Comparison of ENCODE assay signal across 1 fruit fly cellular context in genomic region chr3R:14708948-14709385, dm6.
TF ChIP-seq lines count a peak whose summit lies in the region.

No protein-coding gene starts in this region.

TF ChIP-seq in whole organism, embryonic, 481 proteins besides CTCF, POLR2A, EP300 and RAD21 (continued from another document):
- TF ChIP-seq CG7963 (GFP tag; IDR thresholded peaks at IDR 0.05; lab: Robert Waterston, UW; ENCODE audit: partially characterized antibody), result no peak
- TF ChIP-seq sob (GFP tag; IDR thresholded peaks at IDR 0.05; lab: Robert Waterston, UW), result no peak
- TF ChIP-seq CG5180 (GFP tag; optimal IDR thresholded peaks at IDR 0.05; lab: Kevin White, UChicago), result no peak
- TF ChIP-seq gsb-n (tag; optimal IDR thresholded peaks at IDR 0.05; lab: Kevin White, UChicago), result no peak
- no peak for TF ChIP-seq ab (GFP tag; optimal IDR thresholded peaks at IDR 0.05; lab: Kevin White, UChicago)
- TF ChIP-seq pb (GFP tag; optimal IDR thresholded peaks at IDR 0.05; lab: Kevin White, UChicago), result no peak
- TF ChIP-seq usp (GFP tag; optimal IDR thresholded peaks at IDR 0.05; lab: Kevin White, UChicago), result no peak
- TF ChIP-seq klu (GFP tag; IDR thresholded peaks at IDR 0.05; lab: Robert Waterston, UW), result no peak
- no peak for TF ChIP-seq HHEX (GFP tag; optimal IDR thresholded peaks at IDR 0.05; lab: Kevin White, UChicago)
- TF ChIP-seq lov (optimal IDR thresholded peaks at IDR 0.05; lab: Kevin White, UChicago), result no peak
- TF ChIP-seq lov (GFP tag; IDR thresholded peaks at IDR 0.05; lab: Robert Waterston, UW), result no peak
- TF ChIP-seq hb (GFP tag; IDR thresholded peaks at IDR 0.05; lab: Robert Waterston, UW; ENCODE audit: partially characterized antibody), result no peak
- TF ChIP-seq CG14667 (GFP tag; IDR thresholded peaks at IDR 0.05; lab: Robert Waterston, UW), result no peak
- TF ChIP-seq CG14860 (GFP tag; IDR thresholded peaks at IDR 0.05; lab: Robert Waterston, UW; ENCODE audit: partially characterized antibody), result no peak
- TF ChIP-seq Dip3 (GFP tag; optimal IDR thresholded peaks at IDR 0.05; lab: Kevin White, UChicago), result no peak
- no peak for TF ChIP-seq gem (tag; optimal IDR thresholded peaks at IDR 0.05; lab: Kevin White, UChicago)
- TF ChIP-seq zen2 (GFP tag; IDR thresholded peaks at IDR 0.05; lab: Robert Waterston, UW; ENCODE audit: partially characterized antibody), result no peak
- no peak for TF ChIP-seq HLHmδ (GFP tag; optimal IDR thresholded peaks at IDR 0.05; lab: Kevin White, UChicago)
- no peak for TF ChIP-seq Sry-δ (GFP tag; optimal IDR thresholded peaks at IDR 0.05; lab: Kevin White, UChicago)
- TF ChIP-seq phol (tag; optimal IDR thresholded peaks at IDR 0.05; lab: Kevin White, UChicago), result no peak
- TF ChIP-seq rib (GFP tag; IDR thresholded peaks at IDR 0.05; lab: Robert Waterston, UW), result no peak
- no peak for TF ChIP-seq HLH4C (GFP tag; IDR thresholded peaks at IDR 0.05; lab: Robert Waterston, UW; ENCODE audit: partially characterized antibody)
- TF ChIP-seq Ptx1 (GFP tag; IDR thresholded peaks at IDR 0.05; lab: Robert Waterston, UW), result no peak
- TF ChIP-seq Eip74EF (GFP tag; optimal IDR thresholded peaks at IDR 0.05; lab: Kevin White, UChicago), result peak in 1 of 2 experiments; percentile 36
- no peak for TF ChIP-seq CG10321 (GFP tag; IDR thresholded peaks at IDR 0.05; lab: Robert Waterston, UW)
- TF ChIP-seq slbo (GFP tag; IDR thresholded peaks at IDR 0.05; lab: Robert Waterston, UW), result no peak
- no peak for TF ChIP-seq cad (GFP tag; optimal IDR thresholded peaks at IDR 0.05; lab: Kevin White, UChicago)
- no peak for TF ChIP-seq fu2 (GFP tag; optimal IDR thresholded peaks at IDR 0.05; lab: Kevin White, UChicago)
- no peak for TF ChIP-seq CG9932 (GFP tag; IDR thresholded peaks at IDR 0.05; lab: Robert Waterston, UW)
- TF ChIP-seq CG3995 (GFP tag; optimal IDR thresholded peaks at IDR 0.05; lab: Kevin White, UChicago), result no peak
- no peak for TF ChIP-seq cas (GFP tag; IDR thresholded peaks at IDR 0.05; lab: Robert Waterston, UW)
- no peak for TF ChIP-seq CG17802 (tag; optimal IDR thresholded peaks at IDR 0.05; lab: Kevin White, UChicago)
- no peak for TF ChIP-seq CG17361 (GFP tag; IDR thresholded peaks at IDR 0.05; lab: Robert Waterston, UW)
- TF ChIP-seq CG14014 (GFP tag; IDR thresholded peaks at IDR 0.05; lab: Robert Waterston, UW), result no peak
- TF ChIP-seq aop (GFP tag; IDR thresholded peaks at IDR 0.05; lab: Robert Waterston, UW), result no peak
- TF ChIP-seq CG11093 (GFP tag; IDR thresholded peaks at IDR 0.05; lab: Robert Waterston, UW), result no peak
- no peak for TF ChIP-seq CG9876 (GFP tag; optimal IDR thresholded peaks at IDR 0.05; lab: Kevin White, UChicago)
- no peak for TF ChIP-seq CG8290 (GFP tag; optimal IDR thresholded peaks at IDR 0.05; lab: Kevin White, UChicago)
- TF ChIP-seq CG8290 (tag; optimal IDR thresholded peaks at IDR 0.05; lab: Kevin White, UChicago), result peak in 1 of 2 experiments; percentile 11
- no peak for TF ChIP-seq pum (GFP tag; optimal IDR thresholded peaks at IDR 0.05; lab: Kevin White, UChicago)
- TF ChIP-seq CG4617 (GFP tag; optimal IDR thresholded peaks at IDR 0.05; lab: Kevin White, UChicago; ENCODE audit: borderline replicate concordance), result no peak
- no peak for TF ChIP-seq CG33557 (GFP tag; optimal IDR thresholded peaks at IDR 0.05; lab: Kevin White, UChicago)
- TF ChIP-seq CG13424 (tag; optimal IDR thresholded peaks at IDR 0.05; lab: Kevin White, UChicago), result no peak
- no peak for TF ChIP-seq nom (GFP tag; optimal IDR thresholded peaks at IDR 0.05; lab: Kevin White, UChicago)
- no peak for TF ChIP-seq CG31224 (GFP tag; IDR thresholded peaks at IDR 0.05; lab: Robert Waterston, UW)
- TF ChIP-seq Ravus (GFP tag; IDR thresholded peaks at IDR 0.05; lab: Robert Waterston, UW), result no peak
- no peak for TF ChIP-seq MTF-1 (GFP tag; optimal IDR thresholded peaks at IDR 0.05; lab: Kevin White, UChicago; ENCODE audit: borderline replicate concordance)
- TF ChIP-seq dm (GFP tag; optimal IDR thresholded peaks at IDR 0.05; lab: Kevin White, UChicago), result no peak
- no peak for TF ChIP-seq CG10431 (GFP tag; optimal IDR thresholded peaks at IDR 0.05; lab: Kevin White, UChicago)
- no peak for TF ChIP-seq Meics (GFP tag; optimal IDR thresholded peaks at IDR 0.05; lab: Kevin White, UChicago)
- TF ChIP-seq CG1792 (GFP tag; optimal IDR thresholded peaks at IDR 0.05; lab: Kevin White, UChicago), result no peak
- peak; percentile 36 for TF ChIP-seq CG17568 (GFP tag; optimal IDR thresholded peaks at IDR 0.05; lab: Kevin White, UChicago)
- TF ChIP-seq NK7.1 (GFP tag; optimal IDR thresholded peaks at IDR 0.05; lab: Kevin White, UChicago), result no peak
- no peak for TF ChIP-seq CG6791 (GFP tag; IDR thresholded peaks at IDR 0.05; lab: Robert Waterston, UW; ENCODE audit: partially characterized antibody)
- TF ChIP-seq gro (GFP tag; optimal IDR thresholded peaks at IDR 0.05; lab: Kevin White, UChicago), result no peak
- TF ChIP-seq CG6654 (GFP tag; optimal IDR thresholded peaks at IDR 0.05; lab: Kevin White, UChicago), result no peak
- no peak for TF ChIP-seq toy (GFP tag; IDR thresholded peaks at IDR 0.05; lab: Robert Waterston, UW)
- peak; percentile 46 for TF ChIP-seq CG10543 (GFP tag; optimal IDR thresholded peaks at IDR 0.05; lab: Kevin White, UChicago)
- TF ChIP-seq Spps (tag; optimal IDR thresholded peaks at IDR 0.05; lab: Kevin White, UChicago), result no peak
- peak in 1 of 2 experiments; percentile 78 for TF ChIP-seq eve (GFP tag; optimal IDR thresholded peaks at IDR 0.05; lab: Kevin White, UChicago)
- no peak for TF ChIP-seq CG34224 (GFP tag; IDR thresholded peaks at IDR 0.05; lab: Robert Waterston, UW; ENCODE audit: partially characterized antibody)
- no peak for TF ChIP-seq Awh (GFP tag; IDR thresholded peaks at IDR 0.05; lab: Robert Waterston, UW)
- no peak for TF ChIP-seq CG17829 (tag; optimal IDR thresholded peaks at IDR 0.05; lab: Kevin White, UChicago)
- TF ChIP-seq mld (GFP tag; IDR thresholded peaks at IDR 0.05; lab: Robert Waterston, UW; ENCODE audit: partially characterized antibody), result no peak
- TF ChIP-seq Blimp-1 (GFP tag; optimal IDR thresholded peaks at IDR 0.05; lab: Kevin White, UChicago), result no peak
- TF ChIP-seq CG34422 (GFP tag; IDR thresholded peaks at IDR 0.05; lab: Robert Waterston, UW), result no peak
- TF ChIP-seq pros (GFP tag; optimal IDR thresholded peaks at IDR 0.05; lab: Kevin White, UChicago), result no peak
- TF ChIP-seq Vsx1 (GFP tag; optimal IDR thresholded peaks at IDR 0.05; lab: Kevin White, UChicago), result peak; percentile 61
- no peak for TF ChIP-seq CG3847 (GFP tag; IDR thresholded peaks at IDR 0.05; lab: Robert Waterston, UW)
- no peak for TF ChIP-seq sima (GFP tag; optimal IDR thresholded peaks at IDR 0.05; lab: Kevin White, UChicago)
- peak; percentile 90 for TF ChIP-seq exex (tag; optimal IDR thresholded peaks at IDR 0.05; lab: Kevin White, UChicago)
- peak; percentile 55 for TF ChIP-seq ATbp (GFP tag; optimal IDR thresholded peaks at IDR 0.05; lab: Kevin White, UChicago)
- TF ChIP-seq hkb (optimal IDR thresholded peaks at IDR 0.05; lab: Kevin White, UChicago), result no peak
- TF ChIP-seq hkb (GFP tag; IDR thresholded peaks at IDR 0.05; lab: Robert Waterston, UW), result 0 out of 2 replicates have a peak, but pooled peaks have one; percentile 25
- no peak for TF ChIP-seq ash1 (GFP tag; optimal IDR thresholded peaks at IDR 0.05; lab: Kevin White, UChicago)
- no peak for TF ChIP-seq Max (GFP tag; optimal IDR thresholded peaks at IDR 0.05; lab: Kevin White, UChicago)
- no peak for TF ChIP-seq Med (GFP tag; lab: Kevin White, UChicago)
- TF ChIP-seq sqz (GFP tag; optimal IDR thresholded peaks at IDR 0.05; lab: Kevin White, UChicago), result no peak
- no peak for TF ChIP-seq cato (GFP tag; optimal IDR thresholded peaks at IDR 0.05; lab: Kevin White, UChicago; ENCODE audit: borderline replicate concordance)
- TF ChIP-seq mirr (GFP tag; optimal IDR thresholded peaks at IDR 0.05; lab: Kevin White, UChicago), result peak; percentile 89
- no peak for TF ChIP-seq sisA (GFP tag; IDR thresholded peaks at IDR 0.05; lab: Robert Waterston, UW)
- TF ChIP-seq Sry-β (GFP tag; optimal IDR thresholded peaks at IDR 0.05; lab: Kevin White, UChicago), result no peak
- no peak for TF ChIP-seq CG10462 (GFP tag; optimal IDR thresholded peaks at IDR 0.05; lab: Kevin White, UChicago)
- TF ChIP-seq YL-1 (GFP tag; optimal IDR thresholded peaks at IDR 0.05; lab: Kevin White, UChicago), result no peak
- peak; percentile 36 for TF ChIP-seq CG6683 (GFP tag; optimal IDR thresholded peaks at IDR 0.05; lab: Kevin White, UChicago)
- no peak for TF ChIP-seq Sin3A (optimal IDR thresholded peaks at IDR 0.05; lab: Kevin White, UChicago)
- no peak for TF ChIP-seq CG12659 (GFP tag; optimal IDR thresholded peaks at IDR 0.05; lab: Kevin White, UChicago)
- no peak for TF ChIP-seq CG10654 (GFP tag; optimal IDR thresholded peaks at IDR 0.05; lab: Kevin White, UChicago)
- no peak for TF ChIP-seq CG30403 (GFP tag; optimal IDR thresholded peaks at IDR 0.05; lab: Kevin White, UChicago)
- no peak for TF ChIP-seq Mrtf (GFP tag; IDR thresholded peaks at IDR 0.05; lab: Robert Waterston, UW)
- no peak for TF ChIP-seq scrt (GFP tag; optimal IDR thresholded peaks at IDR 0.05; lab: Kevin White, UChicago)
- TF ChIP-seq nau (GFP tag; optimal IDR thresholded peaks at IDR 0.05; lab: Kevin White, UChicago), result peak; percentile 35
- TF ChIP-seq CG5953 (GFP tag; IDR thresholded peaks at IDR 0.05; lab: Robert Waterston, UW), result no peak
- no peak for TF ChIP-seq NC2α (GFP tag; optimal IDR thresholded peaks at IDR 0.05; lab: Kevin White, UChicago)
- no peak for TF ChIP-seq Gug (GFP tag; IDR thresholded peaks at IDR 0.05; lab: Robert Waterston, UW)
- peak; percentile 85 for TF ChIP-seq sd (tag; optimal IDR thresholded peaks at IDR 0.05; lab: Kevin White, UChicago)
- TF ChIP-seq en (GFP tag; optimal IDR thresholded peaks at IDR 0.05; lab: Kevin White, UChicago), result peak; percentile 8
- no peak for TF ChIP-seq CG12744 (GFP tag; optimal IDR thresholded peaks at IDR 0.05; lab: Kevin White, UChicago)
- TF ChIP-seq CG6854 (GFP tag; optimal IDR thresholded peaks at IDR 0.05; lab: Kevin White, UChicago), result no peak
- peak; percentile 59 for TF ChIP-seq sug (tag; optimal IDR thresholded peaks at IDR 0.05; lab: Kevin White, UChicago)
- TF ChIP-seq pita (GFP tag; optimal IDR thresholded peaks at IDR 0.05; lab: Kevin White, UChicago), result no peak
- no peak for TF ChIP-seq CG31388 (GFP tag; optimal IDR thresholded peaks at IDR 0.05; lab: Kevin White, UChicago)
- no peak for TF ChIP-seq Rx (GFP tag; IDR thresholded peaks at IDR 0.05; lab: Robert Waterston, UW)
- TF ChIP-seq CG10267 (tag; optimal IDR thresholded peaks at IDR 0.05; lab: Kevin White, UChicago), result no peak
- TF ChIP-seq CG12236 (GFP tag; optimal IDR thresholded peaks at IDR 0.05; lab: Kevin White, UChicago), result no peak
- TF ChIP-seq CG11456 (GFP tag; IDR thresholded peaks at IDR 0.05; lab: Robert Waterston, UW), result no peak
- no peak for TF ChIP-seq Kr (GFP tag; optimal IDR thresholded peaks at IDR 0.05; lab: Kevin White, UChicago)
- TF ChIP-seq btn (GFP tag; optimal IDR thresholded peaks at IDR 0.05; lab: Kevin White, UChicago), result no peak
- TF ChIP-seq CG6689 (GFP tag; IDR thresholded peaks at IDR 0.05; lab: Robert Waterston, UW), result no peak
- no peak for TF ChIP-seq chinmo (GFP tag; IDR thresholded peaks at IDR 0.05; lab: Robert Waterston, UW; ENCODE audit: partially characterized antibody)
- TF ChIP-seq CG12071 (GFP tag; optimal IDR thresholded peaks at IDR 0.05; lab: Kevin White, UChicago), result peak; percentile 25
- no peak for TF ChIP-seq CG32772 (GFP tag; IDR thresholded peaks at IDR 0.05; lab: Robert Waterston, UW)
- TF ChIP-seq CG9797 (GFP tag; optimal IDR thresholded peaks at IDR 0.05; lab: Kevin White, UChicago), result no peak
- no peak for TF ChIP-seq CG13287 (GFP tag; IDR thresholded peaks at IDR 0.05; lab: Robert Waterston, UW; ENCODE audit: partially characterized antibody)
